Worm (Caenorhabditis elegans) whole organism, mixed stage, embryonic: ENCODE measurements around the gene epn-1.

ENCODE experiments used
- bed-3 ChIP-seq: fragments of 200-800 bp; sonication (Bioruptor generic); optimal IDR thresholded peaks from 3 replicates; lab custom pipeline; 2018; ENCODE audit warnings: mild to moderate bottlenecking, missing genetic modification characterization, moderate library complexity, missing compliant biosample characterization
- blmp-1 ChIP-seq: fragments of 150-350 bp; optimal IDR thresholded peaks from 2 replicates; lab custom pipeline; 2014; ENCODE audit warnings: missing biosample characterization, missing genetic modification characterization
- ceh-39 ChIP-seq: fragments of 150-350 bp; optimal IDR thresholded peaks from 2 replicates; lab custom pipeline; 2014; ENCODE audit warnings: missing biosample characterization, missing genetic modification characterization
- ceh-43 ChIP-seq: fragments of 200-800 bp; sonication (Bioruptor generic); optimal IDR thresholded peaks from 2 replicates; lab custom pipeline; 2018; ENCODE audit warnings: mild to moderate bottlenecking, missing genetic modification characterization, moderate library complexity, missing compliant biosample characterization
- ces-1 ChIP-seq: fragments of 150-350 bp; optimal IDR thresholded peaks from 2 replicates; lab custom pipeline; 2014; ENCODE audit warnings: missing biosample characterization, missing genetic modification reagents, missing genetic modification characterization
- cnd-1 ChIP-seq: fragments of 200-800 bp; sonication (Bioruptor generic); optimal IDR thresholded peaks from 2 replicates; lab custom pipeline; 2018; ENCODE audit warnings: mild to moderate bottlenecking, missing genetic modification characterization, missing compliant biosample characterization
- drap-1 ChIP-seq: fragments of 200-800 bp; sonication (Bioruptor generic); optimal IDR thresholded peaks from 3 replicates; lab custom pipeline; 2018; ENCODE audit warnings: mild to moderate bottlenecking, missing genetic modification characterization, missing compliant biosample characterization
- flh-1 ChIP-seq: fragments of 200-800 bp; sonication (Bioruptor generic); optimal IDR thresholded peaks from 2 replicates; lab custom pipeline; 2018; ENCODE audit warnings: mild to moderate bottlenecking, missing genetic modification characterization, moderate library complexity, missing compliant biosample characterization
- hlh-1 ChIP-seq: fragments of 150-350 bp; optimal IDR thresholded peaks from 2 replicates; lab custom pipeline; 2014; ENCODE audit warnings: missing biosample characterization, missing genetic modification reagents, missing genetic modification characterization
- lin-13 ChIP-seq: fragments of 150-350 bp; optimal IDR thresholded peaks from 2 replicates; lab custom pipeline; 2014; ENCODE audit warnings: missing biosample characterization, missing genetic modification characterization
- lsy-2 ChIP-seq: fragments of 150-350 bp; optimal IDR thresholded peaks from 2 replicates; lab custom pipeline; 2014; ENCODE audit warnings: missing biosample characterization, missing genetic modification characterization
- mab-5 ChIP-seq: fragments of 150-350 bp; optimal IDR thresholded peaks from 2 replicates; lab custom pipeline; 2014; ENCODE audit warnings: missing biosample characterization, missing genetic modification characterization
- mep-1 ChIP-seq: fragments of 150-350 bp; optimal IDR thresholded peaks from 2 replicates; lab custom pipeline; 2017; ENCODE audit warnings: missing biosample characterization, missing genetic modification reagents, missing genetic modification characterization, inconsistent platforms
- mls-2 ChIP-seq: sonication (generic microtip); optimal IDR thresholded peaks from 2 replicates; lab custom pipeline; 2016; ENCODE audit warnings: mild to moderate bottlenecking, missing genetic modification characterization, moderate library complexity, missing compliant biosample characterization
- nhr-12 ChIP-seq: fragments of 150-350 bp; optimal IDR thresholded peaks from 2 replicates; lab custom pipeline; 2014; ENCODE audit warnings: missing biosample characterization, missing genetic modification characterization
- nhr-28 ChIP-seq: fragments of 150-350 bp; optimal IDR thresholded peaks from 2 replicates; lab custom pipeline; 2014; ENCODE audit warnings: missing biosample characterization, missing genetic modification characterization
- nhr-76 ChIP-seq: sonication (generic microtip); optimal IDR thresholded peaks from 2 replicates; lab custom pipeline; 2017; ENCODE audit warnings: missing biosample characterization, missing genetic modification characterization
- pha-4 ChIP-seq: fragments of 150-350 bp; optimal IDR thresholded peaks from 2 replicates; lab custom pipeline; 2018; ENCODE audit warnings: missing biosample characterization, missing genetic modification reagents, missing genetic modification characterization
- snpc-4 ChIP-seq: fragments of 150-350 bp; optimal IDR thresholded peaks from 2 replicates; lab custom pipeline; 2014; ENCODE audit warnings: missing biosample characterization, missing genetic modification characterization
- sptf-1 ChIP-seq: sonication (generic microtip); optimal IDR thresholded peaks from 2 replicates; lab custom pipeline; 2017; ENCODE audit warnings: mild to moderate bottlenecking, missing genetic modification characterization, moderate library complexity, missing compliant biosample characterization
- unc-39 ChIP-seq: fragments of 150-350 bp; optimal IDR thresholded peaks from 2 replicates; lab custom pipeline; 2014; ENCODE audit warnings: missing biosample characterization, missing genetic modification characterization
- zip-8 ChIP-seq: fragments of 150-350 bp; optimal IDR thresholded peaks from 2 replicates; lab custom pipeline; 2014; ENCODE audit warnings: missing biosample characterization, missing genetic modification characterization
- ztf-11 ChIP-seq: fragments of 150-350 bp; optimal IDR thresholded peaks from 2 replicates; lab custom pipeline; 2014; ENCODE audit warnings: missing biosample characterization, missing genetic modification characterization

epn-1 gene

ce11 chrX:14771682-14772081 lies 46.6 kb downstream of the epn-1 start, which contains the start of gene Y16B4A.2:
Y16B4A.2 (minus strand) TSS chrX:14771851.
- no peak for TF ChIP-seq lin-13 (tag; lab: Kevin White, UChicago)
- no peak for TF ChIP-seq bed-3
- no peak for TF ChIP-seq hlh-1 (tag; lab: Kevin White, UChicago)
- TF ChIP-seq ceh-43 (GFP tag; lab: Kevin White, UChicago) = no peak
- TF ChIP-seq snpc-4 (tag; lab: Kevin White, UChicago) = no peak
- TF ChIP-seq pha-4 = no peak
- no peak for TF ChIP-seq nhr-28 (tag; lab: Kevin White, UChicago)
- TF ChIP-seq ceh-39 (tag; lab: Kevin White, UChicago) = no peak
- no peak for TF ChIP-seq ztf-11 (tag; lab: Kevin White, UChicago)
- no peak for TF ChIP-seq sptf-1 (tag; lab: Kevin White, UChicago)
- TF ChIP-seq drap-1 = no peak
- TF ChIP-seq blmp-1 (tag; lab: Kevin White, UChicago) = no peak
- TF ChIP-seq, all 35 proteins: peak for 0

ce11 chrX:14770336-14770735 lies 48.0 kb downstream of the epn-1 start:
- TF ChIP-seq mab-5 (tag; lab: Kevin White, UChicago) (no peak), mep-1 (no peak), ceh-43 (GFP tag; lab: Kevin White, UChicago) (no peak), ces-1 (GFP tag; lab: Kevin White, UChicago) (no peak), bed-3 (no peak), mls-2 (tag; lab: Kevin White, UChicago) (no peak), hlh-1 (tag; lab: Kevin White, UChicago) (no peak), cnd-1 (tag; lab: Kevin White, UChicago) (no peak)

ce11 chrX:14768989-14769388 lies 49.3 kb downstream of the epn-1 start:
- TF ChIP-seq nhr-12 = no peak
- TF ChIP-seq, all 35 proteins: peak for 0

DNA sequence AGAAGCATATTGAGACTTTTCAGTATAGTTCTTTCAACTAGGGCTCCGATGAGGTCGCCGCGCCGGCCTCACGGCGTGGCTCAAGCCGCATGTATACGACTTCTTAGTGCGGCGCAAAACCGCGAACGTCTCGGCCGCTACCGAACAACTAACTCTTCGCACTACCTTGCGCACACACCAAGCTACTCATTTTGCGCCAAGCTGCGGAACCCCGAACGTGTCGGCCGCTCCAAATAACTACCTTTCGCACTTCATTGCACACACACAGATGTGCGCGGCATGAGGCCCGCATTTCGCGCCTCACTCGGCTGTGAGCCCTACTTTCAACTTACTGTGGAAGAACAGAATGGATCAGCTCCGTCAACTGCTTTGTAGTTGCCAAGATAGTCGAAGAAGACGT lies 50.5 kb downstream of the epn-1 start:
- TF ChIP-seq mls-2 (tag; lab: Kevin White, UChicago) (no peak), flh-1 (GFP tag; lab: Kevin White, UChicago) (no peak), zip-8 (tag; lab: Kevin White, UChicago) (no peak), nhr-28 (tag; lab: Kevin White, UChicago) (no peak), nhr-76 (tag; lab: Kevin White, UChicago) (no peak), snpc-4 (tag; lab: Kevin White, UChicago) (no peak), hlh-1 (tag; lab: Kevin White, UChicago) (no peak), lsy-2 (tag; lab: Kevin White, UChicago) (no peak), unc-39 (tag; lab: Kevin White, UChicago) (no peak), ztf-11 (tag; lab: Kevin White, UChicago) (no peak)
